Worm (Caenorhabditis elegans): ENCODE measurements around the gene C47E12.13.
A peak's percentile ranks its signal among the peaks of the same experiment; 100 is the strongest.

The C47E12.13 gene

DNA sequence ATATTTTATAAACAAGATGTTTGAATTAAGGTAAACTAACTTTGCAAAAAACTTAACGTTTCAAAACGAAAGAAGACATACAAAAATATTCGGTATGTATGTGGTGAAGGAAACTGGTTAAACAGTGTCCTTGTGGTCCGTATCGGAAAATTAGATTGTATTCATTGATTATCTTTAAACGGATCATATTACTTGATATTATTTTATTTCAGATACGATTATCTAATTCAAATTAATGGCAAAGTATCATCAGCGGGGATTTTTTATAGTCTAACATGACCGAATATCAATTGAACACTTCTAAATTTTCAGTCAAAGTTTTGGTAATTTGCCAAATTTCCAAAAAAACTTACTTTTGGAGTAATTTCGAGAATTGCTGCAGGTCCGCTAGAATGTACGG is at the start of gene C47E12.13:
C47E12.13 (minus strand) TSS at position 101 of the 400 bp plus-strand sequence.
- no peak for TF ChIP-seq unc-39 (tag; optimal IDR thresholded peaks at IDR 0.05)
- TF ChIP-seq nhr-129 (tag; optimal IDR thresholded peaks at IDR 0.05): no peak
- TF ChIP-seq nhr-6 (tag; optimal IDR thresholded peaks at IDR 0.05): no peak
- TF ChIP-seq zag-1 (tag; optimal IDR thresholded peaks at IDR 0.05): no peak
- TF ChIP-seq fos-1 (tag; optimal IDR thresholded peaks at IDR 0.05): no peak
- no peak for TF ChIP-seq nhr-77 (tag; optimal IDR thresholded peaks at IDR 0.05)
- no peak for TF ChIP-seq nhr-10 (tag; optimal IDR thresholded peaks at IDR 0.05)
- TF ChIP-seq crh-2 (tag; optimal IDR thresholded peaks at IDR 0.05): no peak
- TF ChIP-seq lin-11 (tag; optimal IDR thresholded peaks at IDR 0.05): no peak

DNA sequence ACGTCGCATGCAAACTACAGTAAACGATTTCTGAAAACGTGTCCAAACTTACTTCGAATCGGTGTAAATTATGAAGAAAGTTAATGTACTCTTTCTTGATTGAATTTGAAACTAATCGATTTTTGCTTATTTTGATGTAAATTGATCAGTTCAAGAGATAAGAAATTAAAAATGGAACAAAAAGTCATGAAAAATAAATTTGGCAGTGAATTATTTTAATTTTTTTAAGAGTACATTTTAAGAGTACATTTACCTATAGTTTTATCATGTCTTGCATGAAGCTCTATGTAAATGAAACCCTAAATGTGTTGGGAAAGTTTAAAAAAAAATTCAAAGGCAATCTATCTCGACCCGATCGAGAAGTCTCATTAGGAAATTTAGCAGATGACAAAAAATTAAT is 49.4 kb upstream of the C47E12.13 start, which contains the start of gene T04B2.7:
T04B2.7 (minus strand) TSS at position 101 of the 400 bp plus-strand sequence.
- TF ChIP-seq sem-4 (tag; optimal IDR thresholded peaks at IDR 0.05) (no peak), nhr-77 (tag; optimal IDR thresholded peaks at IDR 0.05) (no peak), aly-2 (tag; optimal IDR thresholded peaks at IDR 0.05) (no peak), nhr-21 (tag; optimal IDR thresholded peaks at IDR 0.05) (no peak), nhr-23 (tag; optimal IDR thresholded peaks at IDR 0.05) (no peak), nhr-11 (tag; optimal IDR thresholded peaks at IDR 0.05) (no peak), zag-1 (tag; optimal IDR thresholded peaks at IDR 0.05) (no peak), ztf-4 (tag; optimal IDR thresholded peaks at IDR 0.05) (no peak), ceh-16 (tag; optimal IDR thresholded peaks at IDR 0.05) (no peak), blmp-1 (tag; optimal IDR thresholded peaks at IDR 0.05; ENCODE audit: insufficient read depth) (no peak)

- TF ChIP-seq nhr-25 (tag; optimal IDR thresholded peaks at IDR 0.05): no peak
Measured at ce11 chrIV:10053550-10053949, 46.9 kb upstream of the C47E12.13 start, which contains the start of gene srv-12. TSS of gene srv-12 (minus strand) at chrIV:10053650.

ce11 chrIV:10051088-10051487 is 44.4 kb upstream of the C47E12.13 start, which contains the start of gene T04B2.8:
TSS of gene T04B2.8 (minus strand) at chrIV:10051188.
- TF ChIP-seq Y55F3AM.14 (GFP tag; optimal IDR thresholded peaks at IDR 0.05): no peak

DNA sequence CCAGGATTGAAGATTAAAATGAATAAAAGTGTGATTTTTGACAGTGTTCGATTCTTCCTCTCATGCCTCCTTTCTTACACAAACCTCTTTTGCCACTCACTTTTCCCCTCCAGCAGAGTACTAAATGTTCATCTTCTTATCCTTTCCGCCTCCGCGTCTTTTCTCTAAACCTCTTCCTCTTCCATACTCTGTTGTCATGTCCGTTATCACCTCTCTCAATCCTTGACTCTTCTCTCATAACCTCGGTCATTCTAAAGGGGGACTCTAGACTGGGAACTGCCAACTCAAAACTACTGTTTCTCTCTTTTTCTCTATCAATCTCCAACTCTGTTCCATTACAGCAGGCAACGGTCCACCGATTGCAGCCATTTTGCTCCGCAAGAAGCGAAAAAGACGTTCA is 41.6 kb upstream of the C47E12.13 start:
- peak; percentile 27 for TF ChIP-seq nhr-129 (tag; optimal IDR thresholded peaks at IDR 0.05)
- TF ChIP-seq nhr-21 (tag; optimal IDR thresholded peaks at IDR 0.05): no peak

DNA sequence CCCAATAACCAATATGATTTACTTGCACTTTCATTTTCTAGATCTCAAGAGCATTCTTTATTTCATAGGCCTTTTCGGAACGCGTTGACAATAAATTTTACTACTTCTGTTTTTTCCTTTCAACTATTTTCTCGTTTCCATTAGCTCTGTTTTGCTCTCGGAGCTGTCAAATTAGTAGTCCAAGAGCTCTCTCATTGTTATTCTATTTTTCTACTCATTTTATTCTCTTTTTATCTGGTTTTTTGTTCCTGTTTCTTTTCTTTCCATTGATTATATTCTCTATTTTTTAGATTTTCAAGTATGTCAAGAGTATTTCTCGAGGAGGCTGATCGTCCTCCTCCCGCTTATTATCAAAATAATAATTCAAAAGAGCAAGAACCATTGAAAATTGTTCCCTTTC is 40.4 kb upstream of the C47E12.13 start, which contains the start of gene T04B2.3:
T04B2.3 (plus strand) TSS at position 301 of the 400 bp plus-strand sequence.
- TF ChIP-seq ztf-1 (GFP tag; conservative IDR thresholded peaks at IDR 0.05): no peak
- TF ChIP-seq mab-5 (tag; optimal IDR thresholded peaks at IDR 0.05): no peak
- no peak for TF ChIP-seq unc-55 (GFP tag; optimal IDR thresholded peaks at IDR 0.05)
- no peak for TF ChIP-seq lin-39 (tag; optimal IDR thresholded peaks at IDR 0.05)
- no peak for TF ChIP-seq ztf-4 (tag; optimal IDR thresholded peaks at IDR 0.05)
- TF ChIP-seq ceh-16 (tag; optimal IDR thresholded peaks at IDR 0.05): no peak
- no peak for TF ChIP-seq R02D3.7 (tag; optimal IDR thresholded peaks at IDR 0.05)
- no peak for TF ChIP-seq nhr-10 (tag; optimal IDR thresholded peaks at IDR 0.05)
- TF ChIP-seq fos-1 (tag; optimal IDR thresholded peaks at IDR 0.05): no peak
- TF ChIP-seq snpc-4 (tag; optimal IDR thresholded peaks at IDR 0.05): no peak
- no peak for TF ChIP-seq unc-39 (tag; optimal IDR thresholded peaks at IDR 0.05)
- TF ChIP-seq unc-62 (GFP tag; optimal IDR thresholded peaks at IDR 0.05): no peak

ce11 chrIV:10046005-10046404 is 39.3 kb upstream of the C47E12.13 start:
- TF ChIP-seq unc-55 (GFP tag; optimal IDR thresholded peaks at IDR 0.05) (peak; percentile 54), unc-39 (tag; optimal IDR thresholded peaks at IDR 0.05) (no peak), nhr-129 (tag; optimal IDR thresholded peaks at IDR 0.05) (peak; percentile 10)

- TF ChIP-seq crh-2 (tag; optimal IDR thresholded peaks at IDR 0.05) (no peak), sem-4 (tag; optimal IDR thresholded peaks at IDR 0.05) (no peak), skn-1 (tag; optimal IDR thresholded peaks at IDR 0.05) (no peak), ztf-11 (tag; optimal IDR thresholded peaks at IDR 0.05) (no peak), unc-62 (GFP tag; optimal IDR thresholded peaks at IDR 0.05) (no peak), nhr-129 (tag; optimal IDR thresholded peaks at IDR 0.05) (no peak), alr-1 (tag; optimal IDR thresholded peaks at IDR 0.05) (no peak)
Measured at ce11 chrIV:10042881-10043280, 36.2 kb upstream of the C47E12.13 start, which contains the start of gene frk-1. TSS of gene frk-1 (plus strand) at chrIV:10043181.

All from whole organism, L2 larva.